Worm (Caenorhabditis elegans) whole organism, L4 larva: ENCODE data around the gene alh-3.
A peak's percentile ranks its signal among the peaks of the same experiment; 100 is the strongest.

ENCODE experiments used
- D1046.2 ChIP-seq: fragments of 200-800 bp; sonication (Bioruptor generic); IDR thresholded peaks from 2 replicates; pipeline ENCODE4 v1.3.6; 2022; ENCODE audit warnings: missing genetic modification characterization, missing compliant biosample characterization
- F37D6.2 ChIP-seq: sonication (generic microtip); optimal IDR thresholded peaks from 2 replicates; lab custom pipeline; 2016; ENCODE audit warnings: mild to moderate bottlenecking, missing genetic modification characterization, missing compliant biosample characterization
- T26A8.4 ChIP-seq: fragments of 200-800 bp; sonication (Bioruptor generic); IDR thresholded peaks from 2 replicates; pipeline ENCODE4 v1.3.6; 2022; ENCODE audit warnings: missing genetic modification characterization, missing compliant biosample characterization
- Y5F2A.4 ChIP-seq: fragments of 200-800 bp; sonication (Bioruptor generic); optimal IDR thresholded peaks from 2 replicates; lab custom pipeline; 2018; ENCODE audit warnings: mild to moderate bottlenecking, missing genetic modification characterization, missing compliant biosample characterization
- aly-2 ChIP-seq: sonication (generic microtip); optimal IDR thresholded peaks from 2 replicates; lab custom pipeline; 2018; ENCODE audit warnings: missing biosample characterization, missing genetic modification characterization
- ceh-20 ChIP-seq: fragments of 200-800 bp; sonication (Bioruptor generic); IDR thresholded peaks from 2 replicates; pipeline ENCODE4 v1.3.6; 2022; ENCODE audit warnings: missing genetic modification reagents, missing genetic modification characterization, missing compliant biosample characterization
- ceh-44 ChIP-seq: fragments of 200-800 bp; sonication (Bioruptor generic); IDR thresholded peaks from 2 replicates; pipeline ENCODE4 v1.3.6; 2022; ENCODE audit warnings: missing genetic modification reagents, missing genetic modification characterization, missing compliant biosample characterization
- ceh-82 ChIP-seq: sonication (generic microtip); optimal IDR thresholded peaks from 2 replicates; lab custom pipeline; 2017; ENCODE audit warnings: missing biosample characterization, missing genetic modification characterization
- daf-16 ChIP-seq, 3 experiments: sonication (generic microtip); optimal IDR thresholded peaks; 2 replicates each; lab custom pipeline; 2016 to 2017; ENCODE audit warnings: missing genetic modification characterization in 3 of 3, missing genetic modification reagents in 3 of 3, mild to moderate bottlenecking in 2 of 3, missing compliant biosample characterization in 2 of 3, missing biosample characterization in 1 of 3, moderate library complexity in 1 of 3
- daf-8 ChIP-seq: fragments of 200-800 bp; sonication (Bioruptor generic); IDR thresholded peaks from 2 replicates; pipeline ENCODE4 v1.3.6; 2022; ENCODE audit warnings: missing genetic modification characterization, missing compliant biosample characterization
- dmd-6 ChIP-seq: fragments of 200-800 bp; sonication (Bioruptor generic); IDR thresholded peaks from 2 replicates; pipeline ENCODE4 v1.3.6; 2022; ENCODE audit warnings: missing genetic modification reagents, missing genetic modification characterization, missing compliant biosample characterization
- dve-1 ChIP-seq: sonication (generic microtip); optimal IDR thresholded peaks from 2 replicates; lab custom pipeline; 2017; ENCODE audit warnings: antibody characterized with exemption, mild to moderate bottlenecking, missing genetic modification characterization, missing compliant biosample characterization; ENCODE audit not compliant: insufficient read depth
- fos-1 ChIP-seq: fragments of 150-350 bp; optimal IDR thresholded peaks from 2 replicates; lab custom pipeline; 2014; ENCODE audit warnings: missing biosample characterization, missing genetic modification characterization
- hif-1 ChIP-seq, 2 experiments: sonication (generic microtip); optimal IDR thresholded peaks; 2 replicates each; lab custom pipeline; 2016 to 2017; ENCODE audit warnings: missing compliant biosample characterization in 2 of 2, missing genetic modification characterization in 2 of 2, missing genetic modification reagents in 2 of 2, missing genotype in 2 of 2, mild to moderate bottlenecking in 1 of 2
- hlh-11 ChIP-seq: fragments of 200-800 bp; sonication (Bioruptor generic); optimal IDR thresholded peaks from 2 replicates; lab custom pipeline; 2018; ENCODE audit warnings: mild to moderate bottlenecking, missing genetic modification characterization, missing compliant biosample characterization
- hlh-30 ChIP-seq: sonication (generic microtip); optimal IDR thresholded peaks from 2 replicates; lab custom pipeline; 2017; ENCODE audit warnings: antibody characterized with exemption, mild to moderate bottlenecking, missing genetic modification characterization, missing compliant biosample characterization; ENCODE audit not compliant: insufficient read depth
- hmg-1.1 ChIP-seq: fragments of 200-800 bp; sonication (Bioruptor generic); IDR thresholded peaks from 2 replicates; pipeline ENCODE4 v1.3.6; 2022; ENCODE audit warnings: missing genetic modification reagents, missing genetic modification characterization, missing compliant biosample characterization
- lin-38 ChIP-seq: fragments of 200-800 bp; sonication (Bioruptor generic); IDR thresholded peaks from 2 replicates; pipeline ENCODE4 v1.3.6; 2022; ENCODE audit warnings: missing genetic modification reagents, missing genetic modification characterization, missing compliant biosample characterization
- lir-3 ChIP-seq: sonication (generic microtip); optimal IDR thresholded peaks from 2 replicates; lab custom pipeline; 2016; ENCODE audit warnings: mild to moderate bottlenecking, missing genetic modification characterization, missing compliant biosample characterization
- lsy-2 ChIP-seq, 2 experiments: fragments of 150-350 bp in 1 of 2; sonication (generic microtip) in 1 of 2; optimal IDR thresholded peaks; 2 replicates each; lab custom pipeline; 2014 to 2017; ENCODE audit warnings: missing biosample characterization in 2 of 2, missing genetic modification characterization in 2 of 2
- madf-9 ChIP-seq: fragments of 200-800 bp; sonication (Bioruptor generic); conservative IDR thresholded peaks from 2 replicates; pipeline ENCODE4 v1.3.6; 2022; ENCODE audit warnings: missing genetic modification reagents, missing genetic modification characterization, missing compliant biosample characterization
- mdl-1 ChIP-seq, 2 experiments: fragments of 150-350 bp in 1 of 2; sonication (generic microtip) in 1 of 2; optimal IDR thresholded peaks; 2 replicates each; lab custom pipeline; 2014 to 2017; ENCODE audit warnings: missing biosample characterization in 2 of 2, missing genetic modification characterization in 2 of 2
- mdt-29 ChIP-seq: fragments of 200-800 bp; sonication (Bioruptor generic); IDR thresholded peaks from 2 replicates; pipeline ENCODE4 v1.3.6; 2022; ENCODE audit warnings: missing genetic modification reagents, missing genetic modification characterization, missing compliant biosample characterization
- mep-1 ChIP-seq: fragments of 150-350 bp; sonication (generic microtip); optimal IDR thresholded peaks from 3 replicates; lab custom pipeline; 2014; ENCODE audit warnings: missing biosample characterization, missing genetic modification characterization
- mes-2 ChIP-seq: sonication (generic microtip); optimal IDR thresholded peaks from 2 replicates; lab custom pipeline; 2016; ENCODE audit warnings: missing genotype, mild to moderate bottlenecking, missing genetic modification characterization, missing compliant biosample characterization; ENCODE audit not compliant: poor library complexity, severe bottlenecking
- nhr-102 ChIP-seq: sonication (generic microtip); optimal IDR thresholded peaks from 2 replicates; lab custom pipeline; 2016; ENCODE audit warnings: mild to moderate bottlenecking, missing genetic modification characterization, moderate library complexity, missing compliant biosample characterization
- nhr-11 ChIP-seq: fragments of 150-350 bp; optimal IDR thresholded peaks from 2 replicates; lab custom pipeline; 2014; ENCODE audit warnings: missing biosample characterization, missing genetic modification characterization
- nhr-25 ChIP-seq: sonication (generic microtip); optimal IDR thresholded peaks from 2 replicates; lab custom pipeline; 2017; ENCODE audit warnings: missing genetic modification characterization, mild to moderate bottlenecking, missing compliant biosample characterization, antibody characterized with exemption, moderate library complexity, borderline replicate concordance; ENCODE audit not compliant: insufficient read depth
- nhr-41 ChIP-seq: fragments of 200-800 bp; sonication (Bioruptor generic); IDR thresholded peaks from 2 replicates; pipeline ENCODE4 v1.3.6; 2022; ENCODE audit warnings: missing genetic modification reagents, missing genetic modification characterization, missing compliant biosample characterization
- nhr-48 ChIP-seq: sonication (generic microtip); optimal IDR thresholded peaks from 2 replicates; lab custom pipeline; 2016; ENCODE audit warnings: mild to moderate bottlenecking, missing genetic modification characterization, missing compliant biosample characterization
- nhr-76 ChIP-seq: fragments of 150-350 bp; optimal IDR thresholded peaks from 2 replicates; lab custom pipeline; 2014; ENCODE audit warnings: missing biosample characterization, missing genetic modification characterization
- nhr-77 ChIP-seq: fragments of 150-350 bp; optimal IDR thresholded peaks from 2 replicates; lab custom pipeline; 2014; ENCODE audit warnings: missing biosample characterization, missing genetic modification characterization
- pha-4 ChIP-seq, 2 experiments: fragments of 150-350 bp in 1 of 2; fragments of 200-800 bp in 1 of 2; sonication (Bioruptor generic) in 1 of 2; IDR thresholded peaks in 1 of 2; optimal IDR thresholded peaks in 1 of 2; 2 replicates each; pipeline versions ENCODE4 v1.3.6 to Lab custom; 2014 to 2022; ENCODE audit warnings: missing genetic modification characterization in 2 of 2, missing genetic modification reagents in 2 of 2, missing biosample characterization in 1 of 2, missing compliant biosample characterization in 1 of 2
- pqm-1 ChIP-seq: sonication (generic microtip); optimal IDR thresholded peaks from 2 replicates; lab custom pipeline; 2017; ENCODE audit warnings: missing biosample characterization, missing genetic modification characterization
- rbr-2 ChIP-seq: sonication (generic microtip); optimal IDR thresholded peaks from 2 replicates; lab custom pipeline; 2016; ENCODE audit warnings: missing genotype, missing genetic modification characterization, missing compliant biosample characterization
- sdz-12 ChIP-seq: fragments of 200-800 bp; sonication (Bioruptor generic); optimal IDR thresholded peaks from 2 replicates; lab custom pipeline; 2018; ENCODE audit warnings: mild to moderate bottlenecking, missing genetic modification characterization, missing compliant biosample characterization
- set-16 ChIP-seq: fragments of 200-800 bp; sonication (Bioruptor generic); IDR thresholded peaks from 2 replicates; pipeline ENCODE4 v1.3.6; 2022; ENCODE audit warnings: missing genetic modification reagents, missing genetic modification characterization, missing compliant biosample characterization
- skn-1 ChIP-seq: fragments of 150-350 bp; optimal IDR thresholded peaks from 2 replicates; lab custom pipeline; 2014; ENCODE audit warnings: missing biosample characterization, missing genetic modification characterization
- snpc-4 ChIP-seq: fragments of 150-350 bp; optimal IDR thresholded peaks from 2 replicates; lab custom pipeline; 2014; ENCODE audit warnings: missing biosample characterization, missing genetic modification characterization
- spr-1 ChIP-seq: sonication (generic microtip); optimal IDR thresholded peaks from 2 replicates; lab custom pipeline; 2016; ENCODE audit warnings: mild to moderate bottlenecking, missing genetic modification characterization, missing compliant biosample characterization
- spr-3 ChIP-seq: fragments of 200-800 bp; sonication (Bioruptor generic); optimal IDR thresholded peaks from 2 replicates; lab custom pipeline; 2018; ENCODE audit warnings: mild to moderate bottlenecking, missing genetic modification characterization, missing compliant biosample characterization
- unc-62 ChIP-seq, 3 experiments: fragments of 150-350 bp in 1 of 3; sonication (generic microtip); optimal IDR thresholded peaks in 2 of 3; peaks in 1 of 3; 1 replicate in 1 of 3; 2 replicates in 2 of 3; lab custom pipeline; 2014 to 2017; ENCODE audit warnings: missing biosample characterization in 3 of 3, missing genetic modification characterization in 3 of 3, missing genetic modification reagents in 3 of 3, missing genotype in 1 of 3
- zfp-2 ChIP-seq: sonication (generic microtip); optimal IDR thresholded peaks from 2 replicates; lab custom pipeline; 2016; ENCODE audit warnings: mild to moderate bottlenecking, missing genetic modification characterization, missing compliant biosample characterization
- zfp-3 ChIP-seq: fragments of 200-800 bp; sonication (Bioruptor generic); conservative IDR thresholded peaks from 2 replicates; pipeline ENCODE4 v1.3.6; 2022; ENCODE audit warnings: missing genetic modification reagents, missing genetic modification characterization, missing compliant biosample characterization
- zip-2 ChIP-seq: fragments of 150-350 bp; optimal IDR thresholded peaks from 2 replicates; lab custom pipeline; 2014; ENCODE audit warnings: missing biosample characterization, missing genetic modification characterization
- ztf-7 ChIP-seq: fragments of 150-350 bp; optimal IDR thresholded peaks from 2 replicates; lab custom pipeline; 2014; ENCODE audit warnings: missing biosample characterization, missing genetic modification characterization

alh-3 gene

ce11 chrIV:11032288-11032687 is 9.9 kb downstream of the alh-3 start, which contains the start of gene hrg-6:
Gene hrg-6, plus strand, starts transcription at chrIV:11032588.
- TF ChIP-seq hif-1 (tag; optimal IDR thresholded peaks at IDR 0.05; lab: Kevin White, UChicago) (no peak), set-16 (GFP tag; lab: Robert Waterston, UW) (no peak), unc-62 (GFP tag; optimal IDR thresholded peaks at IDR 0.05 in 1 of 2; lab: Kevin White, UChicago) (peak in 1 of 2 experiments; percentile 26), unc-62 (tag; optimal IDR thresholded peaks at IDR 0.05; lab: Kevin White, UChicago) (no peak)

ce11 chrIV:11036222-11036621 is 13.8 kb downstream of the alh-3 start, which contains the start of gene fkb-1:
Gene fkb-1, plus strand, starts transcription at chrIV:11036582.
- TF ChIP-seq zfp-3 (no peak), dve-1 (peak; percentile 83), rbr-2 (tag; lab: Kevin White, UChicago) (peak; percentile 66), spr-3 (GFP tag; lab: Kevin White, UChicago) (no peak), ceh-82 (no peak), ceh-20 (GFP tag; lab: Robert Waterston, UW) (no peak), ceh-44 (GFP tag; lab: Robert Waterston, UW) (no peak), hlh-11 (peak; percentile 65), F37D6.2 (peak; percentile 6), unc-62 (GFP tag; optimal IDR thresholded peaks at IDR 0.05 in 1 of 2; lab: Kevin White, UChicago) (peak in 1 of 2 experiments; percentile 96), unc-62 (tag; optimal IDR thresholded peaks at IDR 0.05; lab: Kevin White, UChicago) (no peak), pqm-1 (peak; percentile 20), nhr-77 (tag; lab: Kevin White, UChicago) (no peak), mdt-29 (GFP tag; lab: Robert Waterston, UW) (no peak), nhr-11 (tag; lab: Kevin White, UChicago) (peak; percentile 60), spr-1 (peak; percentile 20), lin-38 (GFP tag; lab: Robert Waterston, UW) (peak; percentile 62), fos-1 (tag; lab: Kevin White, UChicago) (no peak), Y5F2A.4 (GFP tag; lab: Kevin White, UChicago) (no peak), pha-4 (GFP tag; IDR thresholded peaks at IDR 0.05; lab: Robert Waterston, UW) (no peak), pha-4 (tag; optimal IDR thresholded peaks at IDR 0.05; lab: Kevin White, UChicago) (peak; percentile 87), nhr-25 (tag; lab: Kevin White, UChicago) (no peak), snpc-4 (tag; lab: Kevin White, UChicago) (no peak), lsy-2 (tag; optimal IDR thresholded peaks at IDR 0.05; lab: Kevin White, UChicago) (peak in 1 of 2 experiments; percentile 83), zip-2 (tag; lab: Kevin White, UChicago) (no peak), daf-16 (GFP tag; optimal IDR thresholded peaks at IDR 0.05; lab: Kevin White, UChicago) (peak in 1 of 2 experiments; percentile 17), daf-16 (tag; optimal IDR thresholded peaks at IDR 0.05; lab: Kevin White, UChicago) (peak; percentile 25), mep-1 (peak; percentile 75), daf-8 (GFP tag; lab: Robert Waterston, UW) (no peak), mes-2 (peak; percentile 58), hlh-30 (tag; lab: Kevin White, UChicago) (peak; percentile 38), skn-1 (tag; lab: Kevin White, UChicago) (no peak), mdl-1 (tag; optimal IDR thresholded peaks at IDR 0.05; lab: Kevin White, UChicago) (peak in 1 of 2 experiments; percentile 46), nhr-41 (GFP tag; lab: Robert Waterston, UW) (no peak), nhr-48 (tag; lab: Kevin White, UChicago) (no peak), hmg-1.1 (GFP tag; lab: Robert Waterston, UW) (peak; percentile 66; the same call in 1 of the 2 replicates), zfp-2 (tag; lab: Kevin White, UChicago) (no peak), D1046.2 (GFP tag; lab: Robert Waterston, UW) (no peak), nhr-76 (tag; lab: Kevin White, UChicago) (no peak), T26A8.4 (GFP tag; lab: Robert Waterston, UW) (no peak), dmd-6 (GFP tag; lab: Robert Waterston, UW) (peak; percentile 56; the same call in 1 of the 2 replicates), lir-3 (tag; lab: Kevin White, UChicago) (no peak), sdz-12 (GFP tag; lab: Kevin White, UChicago) (no peak), aly-2 (no peak), nhr-102 (tag; lab: Kevin White, UChicago) (peak; percentile 6), ztf-7 (tag; lab: Kevin White, UChicago) (no peak), madf-9 (GFP tag; lab: Robert Waterston, UW) (no peak)
